Worm (Caenorhabditis elegans) whole organism, young adult: ENCODE measurements around the gene thn-4.

Experiments
- dpl-1 ChIP-seq: fragments of 150-350 bp; optimal IDR thresholded peaks from 2 replicates; lab custom pipeline; 2014; ENCODE audit warnings: missing biosample characterization, missing genetic modification reagents, missing genetic modification characterization
- hrde-1 ChIP-seq: sonication (generic microtip); optimal IDR thresholded peaks from 2 replicates; lab custom pipeline; 2016; ENCODE audit warnings: missing genetic modification characterization, mild to moderate bottlenecking, missing compliant biosample characterization, moderate library complexity, missing genotype, missing genetic modification reagents, borderline replicate concordance
- lir-1 ChIP-seq: fragments of 200-800 bp; sonication (Bioruptor generic); conservative IDR thresholded peaks from 2 replicates; pipeline ENCODE4 v1.3.6; 2022; ENCODE audit warnings: missing genetic modification reagents, missing genetic modification characterization, missing compliant biosample characterization
- nhr-27 ChIP-seq: fragments of 200-800 bp; sonication (Bioruptor generic); optimal IDR thresholded peaks from 2 replicates; lab custom pipeline; 2018; ENCODE audit warnings: mild to moderate bottlenecking, missing genetic modification characterization, moderate library complexity, missing compliant biosample characterization
- rpc-1 ChIP-seq, 2 experiments: fragments of 150-350 bp in 1 of 2; sonication (generic microtip) in 1 of 2; optimal IDR thresholded peaks; 2 replicates each; lab custom pipeline; 2014 to 2018; ENCODE audit warnings: missing biosample characterization in 1 of 2, missing genetic modification characterization in 1 of 2, missing genetic modification reagents in 1 of 2, missing genotype in 1 of 2

- TF ChIP-seq hrde-1 (tag; lab: Kevin White, UChicago) (no peak), nhr-27 (tag; lab: Kevin White, UChicago) (no peak), rpc-1 (optimal IDR thresholded peaks at IDR 0.05; lab: Kevin White, UChicago) (no peak), rpc-1 (tag; optimal IDR thresholded peaks at IDR 0.05; lab: Kevin White, UChicago) (no peak), dpl-1 (no peak), lir-1 (GFP tag; lab: Robert Waterston, UW) (no peak)
These were observed 13.3 kb downstream of the thn-4 start, which contains the start of the genes clec-31 and clec-22 for ce11 chrV:16857977-16858479.
